Fruit fly (Drosophila melanogaster) whole organism, prepupa: ENCODE data around the gene CG3961.

ENCODE experiments used
- CG11294 ChIP-seq: fragments of 200-800 bp; sonication (Bioruptor generic); IDR thresholded peaks from 2 replicates; pipeline ENCODE4 v1.3.6; 2022; ENCODE audit warnings: missing biosample characterization, missing genetic modification characterization
- CG9139 ChIP-seq: fragments of 200-800 bp; sonication (Bioruptor generic); optimal IDR thresholded peaks from 3 replicates; lab custom pipeline; 2017; ENCODE audit warnings: missing biosample characterization, mild to moderate bottlenecking, missing genetic modification characterization
- Gug ChIP-seq: fragments of 200-800 bp; sonication (Bioruptor generic); IDR thresholded peaks from 2 replicates; pipeline ENCODE4 v1.3.6; 2022; ENCODE audit warnings: missing biosample characterization, missing genetic modification characterization

DNA sequence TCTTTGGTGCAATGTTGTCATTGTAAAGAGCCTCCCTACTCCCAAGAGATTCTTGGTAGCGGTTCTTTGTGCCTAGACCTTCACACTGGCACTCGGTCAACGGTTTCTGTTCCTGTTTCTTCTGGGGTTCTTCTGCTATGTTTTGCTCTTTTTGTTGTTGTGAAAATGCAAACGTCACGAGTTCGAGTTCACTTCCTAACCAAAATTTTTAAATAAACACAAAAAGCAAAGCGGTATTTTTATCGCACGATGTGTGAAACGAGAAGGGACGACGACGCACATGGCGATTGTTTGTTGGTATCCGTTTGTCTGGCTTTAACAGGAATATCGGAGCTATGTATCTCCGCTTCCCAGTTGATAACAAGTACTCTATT lies 50.3 kb downstream of the CG3961 start:
- TF ChIP-seq CG11294 (GFP tag; lab: Robert Waterston, UW) (no peak), Gug (GFP tag; lab: Robert Waterston, UW) (no peak), CG9139 (GFP tag; lab: Kevin White, UChicago) (no peak)
